Worm (Caenorhabditis elegans) whole organism, mixed stage, embryonic: ENCODE data around the gene C49G7.12.

Source experiments
- bed-3 ChIP-seq: fragments of 200-800 bp; sonication (Bioruptor generic); optimal IDR thresholded peaks from 3 replicates; lab custom pipeline; 2018; ENCODE audit warnings: mild to moderate bottlenecking, missing genetic modification characterization, moderate library complexity, missing compliant biosample characterization
- blmp-1 ChIP-seq: fragments of 150-350 bp; optimal IDR thresholded peaks from 2 replicates; lab custom pipeline; 2014; ENCODE audit warnings: missing biosample characterization, missing genetic modification characterization
- ceh-39 ChIP-seq: fragments of 150-350 bp; optimal IDR thresholded peaks from 2 replicates; lab custom pipeline; 2014; ENCODE audit warnings: missing biosample characterization, missing genetic modification characterization
- ces-1 ChIP-seq: fragments of 150-350 bp; optimal IDR thresholded peaks from 2 replicates; lab custom pipeline; 2014; ENCODE audit warnings: missing biosample characterization, missing genetic modification reagents, missing genetic modification characterization
- cnd-1 ChIP-seq: fragments of 200-800 bp; sonication (Bioruptor generic); optimal IDR thresholded peaks from 2 replicates; lab custom pipeline; 2018; ENCODE audit warnings: mild to moderate bottlenecking, missing genetic modification characterization, missing compliant biosample characterization
- flh-1 ChIP-seq: fragments of 200-800 bp; sonication (Bioruptor generic); optimal IDR thresholded peaks from 2 replicates; lab custom pipeline; 2018; ENCODE audit warnings: mild to moderate bottlenecking, missing genetic modification characterization, moderate library complexity, missing compliant biosample characterization
- lin-13 ChIP-seq: fragments of 150-350 bp; optimal IDR thresholded peaks from 2 replicates; lab custom pipeline; 2014; ENCODE audit warnings: missing biosample characterization, missing genetic modification characterization
- lin-32 ChIP-seq: fragments of 200-800 bp; sonication (Bioruptor generic); optimal IDR thresholded peaks from 2 replicates; lab custom pipeline; 2018; ENCODE audit warnings: mild to moderate bottlenecking, missing genetic modification characterization, missing compliant biosample characterization
- nhr-2 ChIP-seq: fragments of 150-350 bp; optimal IDR thresholded peaks from 2 replicates; lab custom pipeline; 2014; ENCODE audit warnings: missing biosample characterization, missing genetic modification characterization
- nhr-28 ChIP-seq: fragments of 150-350 bp; optimal IDR thresholded peaks from 2 replicates; lab custom pipeline; 2014; ENCODE audit warnings: missing biosample characterization, missing genetic modification characterization
- nhr-76 ChIP-seq: sonication (generic microtip); optimal IDR thresholded peaks from 2 replicates; lab custom pipeline; 2017; ENCODE audit warnings: missing biosample characterization, missing genetic modification characterization
- snpc-4 ChIP-seq: fragments of 150-350 bp; optimal IDR thresholded peaks from 2 replicates; lab custom pipeline; 2014; ENCODE audit warnings: missing biosample characterization, missing genetic modification characterization
- unc-62 ChIP-seq: fragments of 150-350 bp; optimal IDR thresholded peaks from 2 replicates; lab custom pipeline; 2014; ENCODE audit warnings: missing biosample characterization, missing genetic modification reagents, missing genetic modification characterization

ce11 chrV:4029627-4030026 lies 8.6 kb upstream of the C49G7.12 start:
- TF ChIP-seq cnd-1 (tag; lab: Kevin White, UChicago) = no peak
- TF ChIP-seq lin-32 (GFP tag; lab: Kevin White, UChicago) = no peak
- TF ChIP-seq lin-13 = no peak
- TF ChIP-seq bed-3 = no peak
- no peak for TF ChIP-seq nhr-28 (tag; lab: Kevin White, UChicago)
- no peak for TF ChIP-seq ceh-39 (tag; lab: Kevin White, UChicago)
- TF ChIP-seq ces-1 (GFP tag; lab: Kevin White, UChicago) = no peak
- TF ChIP-seq snpc-4 = no peak
- no peak for TF ChIP-seq unc-62 (GFP tag; lab: Kevin White, UChicago)
- no peak for TF ChIP-seq nhr-2 (tag; lab: Kevin White, UChicago)
- TF ChIP-seq nhr-76 (tag; lab: Kevin White, UChicago) = no peak
- no peak for TF ChIP-seq blmp-1 (tag; lab: Kevin White, UChicago)
- no peak for TF ChIP-seq flh-1
